Worm (Caenorhabditis elegans) whole organism, midembryonic: ENCODE results near the gene daf-11.

Experiments
- T22C8.4 ChIP-seq: fragments of 200-800 bp; sonication (Bioruptor generic); IDR thresholded peaks from 2 replicates; pipeline ENCODE4 v1.3.6; 2022; ENCODE audit warnings: missing genetic modification characterization, missing compliant biosample characterization
- cog-1 ChIP-seq: sonication (generic microtip); optimal IDR thresholded peaks from 2 replicates; lab custom pipeline; 2016; ENCODE audit warnings: missing genetic modification characterization, missing compliant biosample characterization
- flt-1 ChIP-seq: fragments of 200-800 bp; sonication (Bioruptor generic); IDR thresholded peaks from 2 replicates; pipeline ENCODE4 v1.3.6; 2022; ENCODE audit warnings: missing genetic modification characterization, missing compliant biosample characterization
- klf-2 ChIP-seq: fragments of 200-800 bp; sonication (Bioruptor generic); conservative IDR thresholded peaks from 2 replicates; pipeline ENCODE4 v1.3.6; 2022; ENCODE audit warnings: missing genetic modification reagents, missing genetic modification characterization, missing compliant biosample characterization
- med-1 ChIP-seq: sonication (generic microtip); optimal IDR thresholded peaks from 2 replicates; lab custom pipeline; 2017; ENCODE audit warnings: missing genetic modification characterization, mild to moderate bottlenecking, missing compliant biosample characterization, antibody characterized with exemption, missing genetic modification reagents; ENCODE audit not compliant: insufficient read depth
- ref-1 ChIP-seq: fragments of 200-800 bp; sonication (Bioruptor generic); conservative IDR thresholded peaks from 2 replicates; pipeline ENCODE4 v1.3.6; 2022; ENCODE audit warnings: missing genetic modification reagents, missing genetic modification characterization, missing compliant biosample characterization
- tab-1 ChIP-seq: fragments of 200-800 bp; sonication (Bioruptor generic); IDR thresholded peaks from 2 replicates; pipeline ENCODE4 v1.3.6; 2022; ENCODE audit warnings: missing genetic modification characterization, missing compliant biosample characterization
- ztf-23 ChIP-seq: fragments of 200-800 bp; sonication (Bioruptor generic); IDR thresholded peaks from 2 replicates; pipeline ENCODE4 v1.3.6; 2022; ENCODE audit warnings: missing genetic modification reagents, missing genetic modification characterization, missing compliant biosample characterization
- ztf-29 ChIP-seq: fragments of 200-800 bp; sonication (Bioruptor generic); IDR thresholded peaks from 2 replicates; pipeline ENCODE4 v1.3.6; 2022; ENCODE audit warnings: missing genetic modification reagents, missing genetic modification characterization, missing compliant biosample characterization

daf-11 gene

ce11 chrV:11686877-11687276 lies 39.0 kb downstream of the daf-11 start, which contains the start of gene W05E10.2:
Gene W05E10.2 (plus strand): TSS chrV:11687177.
- TF ChIP-seq ztf-23 (GFP tag; lab: Robert Waterston, UW): no peak
- no peak for TF ChIP-seq cog-1
- TF ChIP-seq med-1 (GFP tag; lab: Kevin White, UChicago): no peak
- no peak for TF ChIP-seq ref-1 (GFP tag; lab: Robert Waterston, UW)

DNA sequence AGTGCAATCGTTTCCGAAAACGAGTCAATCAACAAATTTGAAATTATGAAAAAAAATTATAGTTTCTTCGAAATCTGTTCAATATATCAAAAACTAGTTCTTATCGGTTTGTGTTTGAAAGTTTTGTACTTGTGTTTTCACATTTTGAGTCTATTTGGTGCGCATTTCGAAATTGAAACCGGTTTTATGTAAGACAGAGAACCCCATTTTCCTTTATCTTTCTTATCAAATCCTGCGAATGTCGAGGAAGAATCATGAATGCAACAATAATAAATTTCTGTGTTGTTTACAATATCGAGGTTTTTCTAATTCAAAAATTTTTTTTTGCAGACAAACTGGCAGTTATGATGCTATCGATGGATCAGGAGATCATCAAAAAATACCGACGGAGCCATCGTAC lies 43.0 kb downstream of the daf-11 start:
- no peak for TF ChIP-seq klf-2 (GFP tag; lab: Robert Waterston, UW)
- TF ChIP-seq tab-1: no peak
- TF ChIP-seq ref-1 (GFP tag; lab: Robert Waterston, UW): no peak
- no peak for TF ChIP-seq T22C8.4 (GFP tag; lab: Robert Waterston, UW)
- TF ChIP-seq cog-1: no peak
- TF ChIP-seq med-1 (GFP tag; lab: Kevin White, UChicago): no peak
- TF ChIP-seq flt-1: no peak
- TF ChIP-seq ztf-29 (GFP tag; lab: Robert Waterston, UW): no peak
- no peak for TF ChIP-seq ztf-23 (GFP tag; lab: Robert Waterston, UW)

- TF ChIP-seq med-1 (GFP tag; lab: Kevin White, UChicago): no peak
Measured at ce11 chrV:11680519-11681203, 45.2 kb downstream of the daf-11 start.

DNA sequence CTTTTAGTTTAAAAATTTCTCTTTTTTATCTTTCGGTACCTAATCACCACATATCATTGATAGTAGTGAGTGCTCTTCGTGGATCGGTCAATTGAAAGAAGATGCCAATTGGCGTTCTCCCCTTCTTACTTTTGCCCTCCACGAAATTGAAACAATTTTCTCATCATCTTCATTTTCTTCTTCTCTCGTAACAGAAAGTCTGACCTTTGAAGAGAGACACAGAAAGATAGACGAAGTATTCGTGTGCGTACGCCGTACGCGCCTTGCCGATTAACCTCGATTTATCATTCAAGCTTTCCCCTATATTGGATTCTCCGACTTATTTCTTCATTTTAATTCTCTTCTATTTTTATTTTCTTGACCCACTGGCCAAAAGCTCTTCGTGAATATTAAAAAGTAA lies 48.4 kb downstream of the daf-11 start:
- TF ChIP-seq ref-1 (GFP tag; lab: Robert Waterston, UW) (no peak), med-1 (GFP tag; lab: Kevin White, UChicago) (no peak)

DNA sequence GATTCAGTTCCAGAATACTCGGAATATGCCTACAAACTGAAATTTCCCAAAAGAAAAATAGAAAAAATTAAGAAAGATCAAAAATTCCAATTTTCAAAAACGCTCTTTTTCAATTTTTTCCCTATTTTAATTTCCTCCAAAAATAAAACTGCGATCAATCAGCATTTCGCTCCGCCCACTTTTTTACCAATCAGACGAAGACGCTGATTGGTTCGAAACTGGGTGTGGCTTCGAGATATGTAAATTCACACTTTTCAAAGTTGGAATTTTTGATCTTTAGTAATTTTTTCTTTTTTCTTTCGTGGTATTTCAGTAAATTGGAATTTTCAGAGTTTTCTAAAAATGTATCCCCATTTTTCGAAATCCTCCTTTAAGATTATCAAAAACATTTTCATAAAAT lies 48.8 kb downstream of the daf-11 start:
- no peak for TF ChIP-seq tab-1
- no peak for TF ChIP-seq klf-2 (GFP tag; lab: Robert Waterston, UW)
- no peak for TF ChIP-seq ref-1 (GFP tag; lab: Robert Waterston, UW)

DNA sequence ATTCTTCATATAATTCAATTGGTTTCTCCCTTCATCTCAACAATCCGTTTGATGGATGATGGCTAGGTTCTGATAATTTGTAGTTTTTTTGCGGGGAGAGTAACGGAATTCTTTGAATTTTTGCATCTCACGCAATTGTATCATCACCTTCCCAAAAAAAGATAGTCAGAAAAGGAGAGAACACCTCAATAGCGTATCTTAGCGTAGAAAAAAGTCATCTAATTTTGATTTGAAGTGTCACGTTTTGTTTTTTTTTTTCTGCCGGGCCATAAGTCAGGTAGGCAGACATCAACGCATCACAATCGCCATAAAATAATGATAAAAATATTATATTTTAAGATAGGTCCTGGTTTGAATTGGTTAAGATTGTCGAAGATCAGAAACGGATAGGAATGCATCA lies 49.4 kb downstream of the daf-11 start:
- no peak for TF ChIP-seq cog-1
- no peak for TF ChIP-seq med-1 (GFP tag; lab: Kevin White, UChicago)
- TF ChIP-seq ztf-29 (GFP tag; lab: Robert Waterston, UW): no peak
- TF ChIP-seq T22C8.4 (GFP tag; lab: Robert Waterston, UW): no peak
- TF ChIP-seq ref-1 (GFP tag; lab: Robert Waterston, UW): no peak
- TF ChIP-seq flt-1: no peak
- no peak for TF ChIP-seq tab-1
- TF ChIP-seq ztf-23 (GFP tag; lab: Robert Waterston, UW): no peak
- TF ChIP-seq klf-2 (GFP tag; lab: Robert Waterston, UW): no peak

- no peak for TF ChIP-seq T22C8.4 (GFP tag; lab: Robert Waterston, UW)
- no peak for TF ChIP-seq ref-1 (GFP tag; lab: Robert Waterston, UW)
- TF ChIP-seq flt-1: no peak
- no peak for TF ChIP-seq cog-1
- no peak for TF ChIP-seq ztf-29 (GFP tag; lab: Robert Waterston, UW)
- TF ChIP-seq ztf-23 (GFP tag; lab: Robert Waterston, UW): no peak
- no peak for TF ChIP-seq tab-1
- no peak for TF ChIP-seq klf-2 (GFP tag; lab: Robert Waterston, UW)
- TF ChIP-seq med-1 (GFP tag; lab: Kevin White, UChicago): no peak
Measured at ce11 chrV:11675638-11676037, 50.2 kb downstream of the daf-11 start, which contains the start of gene ape-1. Gene ape-1 (plus strand): TSS chrV:11675938.

ce11 chrV:11674594-11675579 lies 51.0 kb downstream of the daf-11 start:
- TF ChIP-seq ref-1 (GFP tag; lab: Robert Waterston, UW): no peak
- TF ChIP-seq klf-2 (GFP tag; lab: Robert Waterston, UW): 0 out of 2 replicates have a peak, but pooled peaks have one; percentile 12

ce11 chrV:11673746-11674365 lies 52.0 kb downstream of the daf-11 start:
- TF ChIP-seq cog-1 (peak; percentile 48), T22C8.4 (GFP tag; lab: Robert Waterston, UW) (no peak)

DNA sequence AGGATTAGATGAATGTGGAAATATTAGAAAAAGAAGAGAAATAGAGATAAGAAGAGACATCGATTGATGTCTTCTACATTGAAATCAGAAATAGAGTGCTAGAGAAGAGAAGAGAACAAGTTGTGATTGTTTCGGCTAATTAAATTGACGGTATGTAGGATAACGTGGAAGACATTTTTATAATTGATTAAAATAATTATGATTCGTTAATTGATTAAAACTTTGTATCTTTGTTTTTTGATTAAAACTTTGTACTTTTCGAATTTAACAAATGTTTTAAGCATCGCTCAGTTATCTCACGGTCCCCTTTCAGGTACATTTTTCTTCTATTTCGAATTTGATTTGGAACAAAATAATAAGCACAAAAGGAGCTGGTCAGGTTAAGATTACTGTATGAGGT lies 53.4 kb downstream of the daf-11 start, which contains the start of gene lgc-44:
TSS of gene lgc-44 (minus strand) at position 101 of the 400 bp plus-strand sequence.
- TF ChIP-seq med-1 (GFP tag; lab: Kevin White, UChicago) (no peak), ref-1 (GFP tag; lab: Robert Waterston, UW) (no peak), tab-1 (no peak), flt-1 (no peak), T22C8.4 (GFP tag; lab: Robert Waterston, UW) (no peak), cog-1 (no peak), ztf-23 (GFP tag; lab: Robert Waterston, UW) (no peak), klf-2 (GFP tag; lab: Robert Waterston, UW) (no peak), ztf-29 (GFP tag; lab: Robert Waterston, UW) (no peak)
